Fruit fly (Drosophila melanogaster) whole organism, embryonic: ENCODE measurements around the gene RpL27A.
A peak's percentile ranks its signal among the peaks of the same experiment; 100 is the strongest.

ENCODE experiments used
- ATbp ChIP-seq: fragments of 200-800 bp; sonication (Bioruptor generic); optimal IDR thresholded peaks from 2 replicates; lab custom pipeline; 2017; ENCODE audit warnings: missing biosample characterization, mild to moderate bottlenecking, missing genetic modification characterization, missing genetic modification reagents
- Adf1 ChIP-seq: fragments of 200-800 bp; sonication (Bioruptor generic); IDR thresholded peaks from 2 replicates; pipeline ENCODE4 v1.3.6; 2022; ENCODE audit warnings: missing biosample characterization, missing genetic modification characterization
- Atf3 ChIP-seq: fragments of 200-800 bp; sonication (Bioruptor generic); optimal IDR thresholded peaks from 3 replicates; lab custom pipeline; 2016; ENCODE audit warnings: missing biosample characterization, missing genetic modification characterization
- B-H1 ChIP-seq: fragments of 200-800 bp; sonication (Bioruptor generic); IDR thresholded peaks from 3 replicates; pipeline ENCODE4 v1.3.6; 2022; ENCODE audit warnings: missing biosample characterization, missing genetic modification characterization
- C15 ChIP-seq: fragments of 200-800 bp; sonication (Bioruptor generic); IDR thresholded peaks from 3 replicates; pipeline ENCODE4 v1.3.6; 2022; ENCODE audit warnings: missing biosample characterization, missing genetic modification characterization
- CG11695 ChIP-seq: fragments of 200-800 bp; sonication (Bioruptor generic); IDR thresholded peaks from 3 replicates; pipeline ENCODE4 v1.3.6; 2022; ENCODE audit warnings: missing biosample characterization, missing genetic modification characterization
- CG1233 ChIP-seq: fragments of 200-800 bp; sonication (Bioruptor generic); optimal IDR thresholded peaks from 4 replicates; lab custom pipeline; 2018; ENCODE audit warnings: missing biosample characterization, mild to moderate bottlenecking, missing genetic modification characterization
- CG12942 ChIP-seq: fragments of 200-800 bp; sonication (Bioruptor generic); optimal IDR thresholded peaks from 3 replicates; lab custom pipeline; 2016; ENCODE audit warnings: missing biosample characterization, missing genetic modification characterization
- CG13287 ChIP-seq: fragments of 200-800 bp; sonication (Bioruptor generic); IDR thresholded peaks from 2 replicates; pipeline ENCODE4 v1.3.6; 2022; ENCODE audit warnings: missing biosample characterization, missing genetic modification characterization; ENCODE audit not compliant: partially characterized antibody
- CG13296 ChIP-seq: fragments of 200-800 bp; sonication (Bioruptor generic); optimal IDR thresholded peaks from 3 replicates; lab custom pipeline; 2018; ENCODE audit warnings: missing biosample characterization, mild to moderate bottlenecking, missing genetic modification characterization
- CG13424 ChIP-seq: fragments of 200-800 bp; sonication (Bioruptor generic); optimal IDR thresholded peaks from 2 replicates; lab custom pipeline; 2019; ENCODE audit warnings: missing biosample characterization, mild to moderate bottlenecking, missing genetic modification characterization, moderate library complexity
- CG1647 ChIP-seq: fragments of 200-800 bp; sonication (Bioruptor generic); optimal IDR thresholded peaks from 3 replicates; lab custom pipeline; 2016; ENCODE audit warnings: missing biosample characterization, missing genetic modification characterization
- CG16863 ChIP-seq: fragments of 200-800 bp; sonication (Bioruptor generic); optimal IDR thresholded peaks from 3 replicates; lab custom pipeline; 2016; ENCODE audit warnings: missing biosample characterization, missing genetic modification characterization
- CG2199 ChIP-seq: fragments of 200-800 bp; sonication (Bioruptor generic); IDR thresholded peaks from 3 replicates; pipeline ENCODE4 v1.3.6; 2022; ENCODE audit warnings: missing biosample characterization, missing genetic modification characterization
- CG2889 ChIP-seq: fragments of 200-800 bp; sonication (Bioruptor generic); IDR thresholded peaks from 3 replicates; pipeline ENCODE4 v1.3.6; 2022; ENCODE audit warnings: missing biosample characterization, missing genetic modification characterization
- CG32767 ChIP-seq: fragments of 200-800 bp; sonication (Bioruptor generic); IDR thresholded peaks from 2 replicates; pipeline ENCODE4 v1.3.6; 2022; ENCODE audit warnings: missing biosample characterization, missing genetic modification characterization
- CG33213 ChIP-seq: fragments of 200-800 bp; sonication (Bioruptor generic); optimal IDR thresholded peaks from 3 replicates; lab custom pipeline; 2016; ENCODE audit warnings: missing biosample characterization, missing genetic modification characterization
- CG5953 ChIP-seq: fragments of 200-800 bp; sonication (Bioruptor generic); IDR thresholded peaks from 2 replicates; pipeline ENCODE4 v1.3.6; 2022; ENCODE audit warnings: missing biosample characterization, missing genetic modification characterization
- CG6175 ChIP-seq: fragments of 200-800 bp; sonication (Bioruptor generic); IDR thresholded peaks from 3 replicates; pipeline ENCODE4 v1.3.6; 2022; ENCODE audit warnings: missing biosample characterization, missing genetic modification characterization
- CG7745 ChIP-seq: fragments of 200-800 bp; sonication (Bioruptor generic); optimal IDR thresholded peaks from 2 replicates; lab custom pipeline; 2018; ENCODE audit warnings: missing biosample characterization, mild to moderate bottlenecking, missing genetic modification characterization, moderate library complexity
- CG7963 ChIP-seq: fragments of 200-800 bp; sonication (Bioruptor generic); IDR thresholded peaks from 3 replicates; pipeline ENCODE4 v1.3.6; 2022; ENCODE audit warnings: missing biosample characterization, missing genetic modification characterization; ENCODE audit not compliant: partially characterized antibody
- CG8290 ChIP-seq, 3 experiments: fragments of 200-800 bp; sonication (Bioruptor generic); optimal IDR thresholded peaks; 2 replicates each; lab custom pipeline; 2016 to 2019; ENCODE audit warnings: missing biosample characterization in 3 of 3, missing genetic modification characterization in 3 of 3, mild to moderate bottlenecking in 2 of 3, moderate library complexity in 1 of 3
- Chrac-16 ChIP-seq: fragments of 200-800 bp; sonication (Bioruptor generic); optimal IDR thresholded peaks from 3 replicates; lab custom pipeline; 2016; ENCODE audit warnings: missing biosample characterization, missing genetic modification characterization
- Drgx ChIP-seq: fragments of 200-800 bp; sonication (Bioruptor generic); IDR thresholded peaks from 2 replicates; pipeline ENCODE4 v1.3.6; 2022; ENCODE audit warnings: missing biosample characterization, missing genetic modification characterization
- E2f1 ChIP-seq: fragments of 200-800 bp; sonication (Bioruptor generic); IDR thresholded peaks from 2 replicates; pipeline ENCODE4 v1.3.6; 2022; ENCODE audit warnings: missing biosample characterization, missing genetic modification characterization
- H2.0 ChIP-seq: fragments of 200-800 bp; sonication (Bioruptor generic); IDR thresholded peaks from 2 replicates; pipeline ENCODE4 v1.3.6; 2022; ENCODE audit warnings: missing biosample characterization, missing genetic modification characterization
- Max ChIP-seq: fragments of 200-800 bp; sonication (Bioruptor generic); optimal IDR thresholded peaks from 2 replicates; lab custom pipeline; 2016; ENCODE audit warnings: missing biosample characterization, mild to moderate bottlenecking, missing genetic modification characterization
- Myb ChIP-seq: fragments of 200-800 bp; sonication (Bioruptor generic); optimal IDR thresholded peaks from 2 replicates; lab custom pipeline; 2016; ENCODE audit warnings: missing biosample characterization, missing genetic modification characterization
- Oaz ChIP-seq: fragments of 200-800 bp; sonication (Bioruptor generic); IDR thresholded peaks from 2 replicates; pipeline ENCODE4 v1.3.6; 2022; ENCODE audit warnings: missing biosample characterization, missing genetic modification characterization
- PHDP ChIP-seq: fragments of 200-800 bp; sonication (Bioruptor generic); optimal IDR thresholded peaks from 3 replicates; lab custom pipeline; 2018; ENCODE audit warnings: missing biosample characterization, mild to moderate bottlenecking, missing genetic modification characterization, moderate library complexity
- TFAM ChIP-seq: fragments of 200-800 bp; sonication (Bioruptor generic); optimal IDR thresholded peaks from 2 replicates; lab custom pipeline; 2017; ENCODE audit warnings: missing biosample characterization, missing genetic modification characterization, inconsistent platforms
- Trl ChIP-seq, 3 experiments: fragments of >200 bp in 2 of 3; fragments of 200-800 bp in 1 of 3; sonication (Bioruptor generic) in 1 of 3; optimal IDR thresholded peaks; 2 replicates in 1 of 3; 3 replicates in 2 of 3; lab custom pipeline; 2016 to 2017; ENCODE audit warnings: missing biosample characterization in 1 of 3, missing genetic modification characterization in 1 of 3
- ase ChIP-seq: fragments of 200-800 bp; sonication (Bioruptor generic); IDR thresholded peaks from 3 replicates; pipeline ENCODE4 v1.3.6; 2022; ENCODE audit warnings: missing biosample characterization, missing genetic modification characterization
- bigmax ChIP-seq: fragments of 200-800 bp; sonication (Bioruptor generic); optimal IDR thresholded peaks from 2 replicates; lab custom pipeline; 2018; ENCODE audit warnings: missing biosample characterization, mild to moderate bottlenecking, missing genetic modification characterization
- bsh ChIP-seq, 2 experiments: fragments of 200-800 bp; sonication (Bioruptor generic); optimal IDR thresholded peaks; 2 replicates each; lab custom pipeline; 2017 to 2018; ENCODE audit warnings: mild to moderate bottlenecking in 2 of 2, missing biosample characterization in 2 of 2, missing genetic modification characterization in 2 of 2, moderate library complexity in 1 of 2
- cas ChIP-seq: fragments of 200-800 bp; sonication (Bioruptor generic); IDR thresholded peaks from 2 replicates; pipeline ENCODE4 v1.3.6; 2022; ENCODE audit warnings: missing biosample characterization, missing genetic modification characterization
- ci ChIP-seq: fragments of 200-800 bp; sonication (Bioruptor generic); IDR thresholded peaks from 3 replicates; pipeline ENCODE4 v1.3.6; 2022; ENCODE audit warnings: missing biosample characterization, missing genetic modification characterization
- corto ChIP-seq: fragments of 200-800 bp; sonication (Bioruptor generic); optimal IDR thresholded peaks from 2 replicates; lab custom pipeline; 2016; ENCODE audit warnings: missing biosample characterization, mild to moderate bottlenecking, missing genetic modification characterization, moderate library complexity
- dmrt99B ChIP-seq: fragments of 200-800 bp; sonication (Bioruptor generic); optimal IDR thresholded peaks from 2 replicates; lab custom pipeline; 2018; ENCODE audit warnings: missing biosample characterization, mild to moderate bottlenecking, missing genetic modification characterization, moderate library complexity
- eyg ChIP-seq: fragments of 200-800 bp; sonication (Bioruptor generic); optimal IDR thresholded peaks from 3 replicates; lab custom pipeline; 2016; ENCODE audit warnings: missing biosample characterization, missing genetic modification characterization
- fd102C ChIP-seq: fragments of 200-800 bp; sonication (Bioruptor generic); optimal IDR thresholded peaks from 2 replicates; lab custom pipeline; 2018; ENCODE audit warnings: missing biosample characterization, mild to moderate bottlenecking, missing genetic modification characterization, moderate library complexity
- jigr1 ChIP-seq: fragments of 200-800 bp; sonication (Bioruptor generic); IDR thresholded peaks from 3 replicates; pipeline ENCODE4 v1.3.6; 2022; ENCODE audit warnings: missing biosample characterization, missing genetic modification characterization
- lilli ChIP-seq: fragments of 200-800 bp; sonication (Bioruptor generic); optimal IDR thresholded peaks from 3 replicates; lab custom pipeline; 2016; ENCODE audit warnings: missing biosample characterization, missing genetic modification characterization
- onecut ChIP-seq: fragments of 200-800 bp; sonication (Bioruptor generic); IDR thresholded peaks from 2 replicates; pipeline ENCODE4 v1.3.6; 2022; ENCODE audit warnings: missing biosample characterization, missing genetic modification characterization
- pan ChIP-seq, 4 experiments: fragments of >200 bp in 3 of 4; fragments of 200-800 bp in 1 of 4; sonication (Bioruptor generic) in 1 of 4; optimal IDR thresholded peaks in 3 of 4; IDR thresholded peaks in 1 of 4; 2 replicates each; pipeline versions ENCODE4 v1.3.6 to Lab custom; 2017 to 2022; ENCODE audit warnings: missing biosample characterization in 2 of 4, missing genetic modification characterization in 2 of 4, mixed read lengths in 1 of 4
- schlank ChIP-seq: fragments of 200-800 bp; sonication (Bioruptor generic); optimal IDR thresholded peaks from 2 replicates; lab custom pipeline; 2018; ENCODE audit warnings: missing biosample characterization, mild to moderate bottlenecking, missing genetic modification characterization
- sima ChIP-seq: fragments of 200-800 bp; sonication (Bioruptor generic); optimal IDR thresholded peaks from 2 replicates; lab custom pipeline; 2016; ENCODE audit warnings: missing biosample characterization, missing genetic modification characterization
- ssp ChIP-seq: fragments of 200-800 bp; sonication (Bioruptor generic); IDR thresholded peaks from 2 replicates; pipeline ENCODE4 v1.3.6; 2022; ENCODE audit warnings: missing biosample characterization, missing genetic modification characterization
- twi ChIP-seq: fragments of 200-800 bp; optimal IDR thresholded peaks from 2 replicates; lab custom pipeline; 2019; ENCODE audit warnings: missing biosample characterization, mild to moderate bottlenecking, missing genetic modification characterization, moderate library complexity
- tx ChIP-seq: fragments of 200-800 bp; sonication (Bioruptor generic); optimal IDR thresholded peaks from 2 replicates; lab custom pipeline; 2016; ENCODE audit warnings: missing biosample characterization, missing genetic modification characterization
- z ChIP-seq: fragments of 200-800 bp; sonication (Bioruptor generic); IDR thresholded peaks from 3 replicates; pipeline ENCODE4 v1.3.6; 2022; ENCODE audit warnings: missing biosample characterization, missing genetic modification characterization

The RpL27A gene

dm6 chr2L:4444457-4444856 is 13.7 kb downstream of the RpL27A start, which contains the start of the genes morgue and Elp3 (continued):
- TF ChIP-seq Trl (optimal IDR thresholded peaks at IDR 0.05; lab: Kevin White, UChicago) = no peak
- no peak for TF ChIP-seq Trl (GFP tag; optimal IDR thresholded peaks at IDR 0.05; lab: Kevin White, UChicago)
- TF ChIP-seq CG6175 (GFP tag; lab: Robert Waterston, UW) = no peak
- TF ChIP-seq CG2889 (GFP tag; lab: Robert Waterston, UW) = no peak
- TF ChIP-seq lilli (GFP tag; lab: Kevin White, UChicago) = no peak
- TF ChIP-seq CG13296 (GFP tag; lab: Kevin White, UChicago) = no peak
- TF ChIP-seq twi (tag; lab: Kevin White, UChicago) = no peak
- no peak for TF ChIP-seq CG1647 (GFP tag; lab: Kevin White, UChicago)
- no peak for TF ChIP-seq CG16863 (GFP tag; lab: Kevin White, UChicago)
- TF ChIP-seq fd102C (GFP tag; lab: Kevin White, UChicago) = no peak
- TF ChIP-seq CG13424 = no peak
- TF ChIP-seq CG7963 = peak; percentile 83
- no peak for TF ChIP-seq Oaz
- no peak for TF ChIP-seq ci (GFP tag; lab: Robert Waterston, UW)
- TF ChIP-seq B-H1 (GFP tag; lab: Robert Waterston, UW) = no peak
- no peak for TF ChIP-seq eyg (GFP tag; lab: Kevin White, UChicago)
- no peak for TF ChIP-seq CG1233 (GFP tag; lab: Kevin White, UChicago)
- no peak for TF ChIP-seq Adf1 (GFP tag; lab: Robert Waterston, UW)
- TF ChIP-seq tx (GFP tag; lab: Kevin White, UChicago) = no peak
- TF ChIP-seq E2f1 (GFP tag; lab: Robert Waterston, UW) = no peak
- no peak for TF ChIP-seq CG5953
- TF ChIP-seq bsh (GFP tag; optimal IDR thresholded peaks at IDR 0.05; lab: Kevin White, UChicago) = no peak
- no peak for TF ChIP-seq ATbp
- TF ChIP-seq CG12942 (GFP tag; lab: Kevin White, UChicago) = no peak
- TF ChIP-seq Max (GFP tag; lab: Kevin White, UChicago) = peak; percentile 58
- TF ChIP-seq TFAM (GFP tag; lab: Kevin White, UChicago) = no peak
- no peak for TF ChIP-seq dmrt99B (tag; lab: Kevin White, UChicago)
- no peak for TF ChIP-seq CG2199 (GFP tag; lab: Robert Waterston, UW)
- TF ChIP-seq H2.0 = no peak
- no peak for TF ChIP-seq cas
- TF ChIP-seq onecut (GFP tag; lab: Robert Waterston, UW) = peak; percentile 45
- TF ChIP-seq Chrac-16 (GFP tag; lab: Kevin White, UChicago) = no peak
- TF ChIP-seq CG8290 (GFP tag; optimal IDR thresholded peaks at IDR 0.05; lab: Kevin White, UChicago) = no peak
- peak in 1 of 2 experiments; percentile 50 for TF ChIP-seq CG8290 (tag; optimal IDR thresholded peaks at IDR 0.05; lab: Kevin White, UChicago)
- TF ChIP-seq CG13287 (GFP tag; lab: Robert Waterston, UW) = peak; percentile 78
- no peak for TF ChIP-seq jigr1 (GFP tag; lab: Robert Waterston, UW)
- no peak for TF ChIP-seq Atf3 (GFP tag; lab: Kevin White, UChicago)
- no peak for TF ChIP-seq CG7745 (tag; lab: Kevin White, UChicago)
- peak; percentile 34 for TF ChIP-seq Myb
- TF ChIP-seq z = no peak
- no peak for TF ChIP-seq corto (GFP tag; lab: Kevin White, UChicago)
- no peak for TF ChIP-seq schlank (tag; lab: Kevin White, UChicago)
- no peak for TF ChIP-seq CG11695 (GFP tag; lab: Robert Waterston, UW)
- no peak for TF ChIP-seq bigmax (GFP tag; lab: Kevin White, UChicago)
- no peak for TF ChIP-seq sima
- no peak for TF ChIP-seq ssp
- TF ChIP-seq C15 (GFP tag; lab: Robert Waterston, UW) = no peak
- no peak for TF ChIP-seq Drgx
- TF ChIP-seq CG32767 (GFP tag; lab: Robert Waterston, UW) = peak; percentile 22; the same call in 1 of the 2 replicates
- TF ChIP-seq ase (GFP tag; lab: Robert Waterston, UW) = no peak
- no peak for TF ChIP-seq PHDP (tag; lab: Kevin White, UChicago)
- TF ChIP-seq CG33213 (GFP tag; lab: Kevin White, UChicago) = no peak
- no peak for TF ChIP-seq pan (optimal IDR thresholded peaks at IDR 0.05; lab: Kevin White, UChicago)
- TF ChIP-seq pan (GFP tag; optimal IDR thresholded peaks at IDR 0.05 in 1 of 2, IDR thresholded peaks at IDR 0.05 in 1 of 2) = no peak
